Fruit fly (Drosophila melanogaster) whole organism, wandering third instar larva: ENCODE results near the gene Tep2.

ENCODE experiments used
- Abd-B ChIP-seq: fragments of >200 bp; optimal IDR thresholded peaks from 2 replicates; lab custom pipeline; 2017; ENCODE audit warnings: missing biosample characterization, missing genetic modification characterization
- CG32264 ChIP-seq: fragments of 200-800 bp; sonication (Bioruptor generic); optimal IDR thresholded peaks from 2 replicates; lab custom pipeline; 2016; ENCODE audit warnings: missing biosample characterization, missing genetic modification characterization
- CG9705 ChIP-seq: fragments of 200-800 bp; sonication (Bioruptor generic); optimal IDR thresholded peaks from 2 replicates; lab custom pipeline; 2018; ENCODE audit warnings: missing biosample characterization, mild to moderate bottlenecking, missing genetic modification characterization
- Dif ChIP-seq: fragments of 200-275, 200-300 bp; sonication (Bioruptor generic); optimal IDR thresholded peaks from 2 replicates; lab custom pipeline; 2018; ENCODE audit warnings: missing biosample characterization, missing genetic modification characterization; ENCODE audit not compliant: partially characterized antibody
- Hnf4 ChIP-seq: fragments of 200-800 bp; sonication (Bioruptor generic); optimal IDR thresholded peaks from 2 replicates; lab custom pipeline; 2016; ENCODE audit warnings: missing biosample characterization, mild to moderate bottlenecking, missing genetic modification characterization
- Hr78 ChIP-seq: fragments of >200 bp; optimal IDR thresholded peaks from 2 replicates; lab custom pipeline; 2017; ENCODE audit warnings: missing biosample characterization, missing genetic modification characterization
- Hr83 ChIP-seq: fragments of 200-300 bp; sonication (Bioruptor generic); optimal IDR thresholded peaks from 2 replicates; lab custom pipeline; 2016; ENCODE audit warnings: missing biosample characterization, mild to moderate bottlenecking, missing genetic modification characterization, moderate library complexity; ENCODE audit not compliant: poor library complexity, severe bottlenecking
- Rel ChIP-seq, 2 experiments: fragments of 200-800 bp; sonication (Bioruptor generic) in 1 of 2; optimal IDR thresholded peaks; 2 replicates in 1 of 2; 3 replicates in 1 of 2; lab custom pipeline; 2016 to 2019; ENCODE audit warnings: mild to moderate bottlenecking in 2 of 2, missing biosample characterization in 2 of 2, missing genetic modification characterization in 2 of 2, moderate library complexity in 1 of 2
- Sp1 ChIP-seq: fragments of 200-800 bp; sonication (Bioruptor generic); optimal IDR thresholded peaks from 3 replicates; lab custom pipeline; 2019; ENCODE audit warnings: missing biosample characterization, mild to moderate bottlenecking, missing genetic modification characterization, moderate library complexity
- dl ChIP-seq, 2 experiments: fragments of 175-275, 200-275 bp in 1 of 2; fragments of 200-275 bp in 1 of 2; sonication (Bioruptor generic); optimal IDR thresholded peaks; lab custom pipeline; 2018; ENCODE audit warnings: mild to moderate bottlenecking in 2 of 2, missing biosample characterization in 2 of 2, missing genetic modification characterization in 2 of 2, moderate library complexity in 2 of 2; ENCODE audit not compliant: partially characterized antibody in 2 of 2, insufficient read depth in 1 of 2
- h ChIP-seq: fragments of 200-800 bp; sonication (Bioruptor generic); optimal IDR thresholded peaks from 3 replicates; lab custom pipeline; 2016; ENCODE audit warnings: missing biosample characterization, mild to moderate bottlenecking, missing genetic modification characterization
- lola ChIP-seq: fragments of >200 bp; optimal IDR thresholded peaks from 2 replicates; lab custom pipeline; 2017; ENCODE audit warnings: missing biosample characterization, missing genetic modification characterization
- rgr ChIP-seq: fragments of 200-800 bp; sonication (Bioruptor generic); optimal IDR thresholded peaks from 3 replicates; lab custom pipeline; 2016; ENCODE audit warnings: missing biosample characterization, mild to moderate bottlenecking, missing genetic modification characterization

- no peak for TF ChIP-seq Rel (GFP tag; optimal IDR thresholded peaks at IDR 0.05; lab: Kevin White, UChicago)
- TF ChIP-seq Rel (tag; optimal IDR thresholded peaks at IDR 0.05; lab: Kevin White, UChicago), result no peak
- no peak for TF ChIP-seq dl (GFP tag; optimal IDR thresholded peaks at IDR 0.05; lab: Kevin White, UChicago; ENCODE audit: insufficient read depth in 1 of 2, partially characterized antibody in 2 of 2)
- TF ChIP-seq CG32264 (GFP tag; lab: Kevin White, UChicago), result no peak
- no peak for TF ChIP-seq rgr (GFP tag; lab: Kevin White, UChicago)
- no peak for TF ChIP-seq Hnf4 (GFP tag; lab: Kevin White, UChicago)
- no peak for TF ChIP-seq Abd-B
- TF ChIP-seq CG9705 (GFP tag; lab: Kevin White, UChicago), result no peak
- TF ChIP-seq Hr83 (GFP tag; lab: Kevin White, UChicago), result no peak
- no peak for TF ChIP-seq h (GFP tag; lab: Kevin White, UChicago)
- no peak for TF ChIP-seq Hr78 (GFP tag; lab: Kevin White, UChicago)
- no peak for TF ChIP-seq Sp1 (GFP tag; lab: Kevin White, UChicago)
- TF ChIP-seq lola (GFP tag; lab: Kevin White, UChicago), result no peak
- no peak for TF ChIP-seq Dif
These were observed 10.4 kb downstream of the Tep2 start, which contains the start of gene CG18585 for dm6 chr2L:7690961-7691360.
